Worm (Caenorhabditis elegans): ENCODE measurements around the gene skr-10.

The skr-10 gene

ce11 chrIV:15931176-15931575, 15.4 kb upstream of the skr-10 start (continued):
- TF ChIP-seq repo-1 (tag; optimal IDR thresholded peaks at IDR 0.05) (peak; percentile 69), attf-6 (GFP tag; IDR thresholded peaks at IDR 0.05) (peak; percentile 98), tbp1 (GFP tag; optimal IDR thresholded peaks at IDR 0.05) (peak; percentile 91), K12H6.12 (tag; optimal IDR thresholded peaks at IDR 0.05) (peak; percentile 10), Y53G8AR.9 (GFP tag; conservative IDR thresholded peaks at IDR 0.05) (0 out of 2 replicates have a peak, but pooled peaks have one; percentile 49), ztf-18 (tag; optimal IDR thresholded peaks at IDR 0.05) (peak; percentile 63), F49E8.2 (tag; optimal IDR thresholded peaks at IDR 0.05; ENCODE audit: insufficient read depth) (peak; percentile 33), B0035.1 (tag; optimal IDR thresholded peaks at IDR 0.05) (no peak), Y79H2A.3 (GFP tag; conservative IDR thresholded peaks at IDR 0.05) (no peak), akir-1 (GFP tag; optimal IDR thresholded peaks at IDR 0.05) (no peak), atf-7 (tag; optimal IDR thresholded peaks at IDR 0.05) (peak; percentile 1), ztf-25 (GFP tag; IDR thresholded peaks at IDR 0.05) (peak; percentile 74; the same call in 1 of the 2 replicates), unc-130 (GFP tag; optimal IDR thresholded peaks at IDR 0.05) (no peak), egrh-3 (GFP tag; IDR thresholded peaks at IDR 0.05) (no peak), die-1 (tag; optimal IDR thresholded peaks at IDR 0.05) (peak; percentile 77), hrde-1 (tag; optimal IDR thresholded peaks at IDR 0.05; ENCODE audit: borderline replicate concordance) (peak; percentile 2), lin-26 (GFP tag; IDR thresholded peaks at IDR 0.05) (peak; percentile 87), rcor-1 (GFP tag; IDR thresholded peaks at IDR 0.05) (peak; percentile 58; the same call in 1 of the 2 replicates), cebp-1 (GFP tag; IDR thresholded peaks at IDR 0.05) (0 out of 2 replicates have a peak, but pooled peaks have one; percentile 33), cebp-1 (tag; optimal IDR thresholded peaks at IDR 0.05) (no peak), snpc-1.3 (tag; optimal IDR thresholded peaks at IDR 0.05; ENCODE audit: insufficient read depth) (peak; percentile 61), madf-6 (GFP tag; IDR thresholded peaks at IDR 0.05) (peak; percentile 39; the same call in 1 of the 2 replicates), egl-18 (GFP tag; IDR thresholded peaks at IDR 0.05) (no peak), rec-8 (tag; optimal IDR thresholded peaks at IDR 0.05) (peak in 1 of 2 experiments; percentile 70), somi-1 (GFP tag; optimal IDR thresholded peaks at IDR 0.05) (peak; percentile 14), tbx-9 (tag; optimal IDR thresholded peaks at IDR 0.05; ENCODE audit: borderline replicate concordance) (no peak), snpc-4 (GFP tag; optimal IDR thresholded peaks at IDR 0.05) (peak; percentile 80), snpc-4 (tag; optimal IDR thresholded peaks at IDR 0.05) (peak in 3 of 4 experiments; percentile 94 to 97 (median 95)), rpc-1 (optimal IDR thresholded peaks at IDR 0.05) (peak; percentile 72), rpc-1 (tag; optimal IDR thresholded peaks at IDR 0.05) (peak; percentile 71), F23B12.7 (tag; optimal IDR thresholded peaks at IDR 0.05; ENCODE audit: insufficient read depth) (peak; percentile 39), hmg-1.2 (GFP tag; IDR thresholded peaks at IDR 0.05) (peak; percentile 71), tlf-1 (GFP tag; optimal IDR thresholded peaks at IDR 0.05) (peak; percentile 56), K11D2.4 (GFP tag; IDR thresholded peaks at IDR 0.05) (peak; percentile 40; the same call in 1 of the 2 replicates), Y56A3A.18 (GFP tag; IDR thresholded peaks at IDR 0.05) (peak; percentile 89), efl-1 (GFP tag; optimal IDR thresholded peaks at IDR 0.05) (no peak), pbrm-1 (GFP tag; IDR thresholded peaks at IDR 0.05) (peak; percentile 9; the same call in 1 of the 2 replicates), nhr-179 (tag; optimal IDR thresholded peaks at IDR 0.05) (no peak), ceh-27 (GFP tag; optimal IDR thresholded peaks at IDR 0.05) (peak; percentile 97), nfyb-1 (GFP tag; IDR thresholded peaks at IDR 0.05) (peak; percentile 67), nhr-90 (tag; optimal IDR thresholded peaks at IDR 0.05) (peak; percentile 54), ZK185.1 (tag; optimal IDR thresholded peaks at IDR 0.05; ENCODE audit: poor library complexity, severe bottlenecking) (peak; percentile 82), B0019.2 (GFP tag; conservative IDR thresholded peaks at IDR 0.05) (0 out of 2 replicates have a peak, but pooled peaks have one; percentile 7), attf-5 (GFP tag; optimal IDR thresholded peaks at IDR 0.05) (peak; percentile 15), aptf-3 (GFP tag; IDR thresholded peaks at IDR 0.05) (peak; percentile 84; the same call in 1 of the 2 replicates), snpc-1.1 (tag; optimal IDR thresholded peaks at IDR 0.05; ENCODE audit: insufficient read depth) (peak; percentile 61), F33H1.4 (GFP tag; IDR thresholded peaks at IDR 0.05) (0 out of 2 replicates have a peak, but pooled peaks have one; percentile 12)
